Worm (Caenorhabditis elegans) whole organism, L4 larva: ENCODE measurements around the gene F41G3.19.

Experiments used
- F10B5.3 ChIP-seq: sonication (generic microtip); optimal IDR thresholded peaks from 2 replicates; lab custom pipeline; 2016; ENCODE audit warnings: mild to moderate bottlenecking, missing genetic modification characterization, missing compliant biosample characterization
- F26F4.8 ChIP-seq: fragments of 200-800 bp; sonication (Bioruptor generic); conservative IDR thresholded peaks from 2 replicates; pipeline ENCODE4 v1.3.6; 2022; ENCODE audit warnings: missing genetic modification characterization, missing compliant biosample characterization
- F37D6.2 ChIP-seq: sonication (generic microtip); optimal IDR thresholded peaks from 2 replicates; lab custom pipeline; 2016; ENCODE audit warnings: mild to moderate bottlenecking, missing genetic modification characterization, missing compliant biosample characterization
- F49E8.2 ChIP-seq: sonication (generic microtip); optimal IDR thresholded peaks from 2 replicates; lab custom pipeline; 2016; ENCODE audit warnings: missing compliant biosample characterization, mild to moderate bottlenecking, missing genetic modification characterization, borderline replicate concordance
- T20F7.1 ChIP-seq: fragments of 200-800 bp; sonication (Bioruptor generic); optimal IDR thresholded peaks from 2 replicates; lab custom pipeline; 2018; ENCODE audit warnings: mild to moderate bottlenecking, missing genetic modification characterization, missing compliant biosample characterization
- Y105C5A.15 ChIP-seq: fragments of 200-800 bp; sonication (Bioruptor generic); IDR thresholded peaks from 2 replicates; pipeline ENCODE4 v1.3.6; 2022; ENCODE audit warnings: missing genetic modification characterization, missing compliant biosample characterization
- Y5F2A.4 ChIP-seq: fragments of 200-800 bp; sonication (Bioruptor generic); optimal IDR thresholded peaks from 2 replicates; lab custom pipeline; 2018; ENCODE audit warnings: mild to moderate bottlenecking, missing genetic modification characterization, missing compliant biosample characterization
- ZK337.2 ChIP-seq: fragments of 200-800 bp; sonication (Bioruptor generic); IDR thresholded peaks from 2 replicates; pipeline ENCODE4 v1.3.6; 2022; ENCODE audit warnings: missing genetic modification reagents, missing genetic modification characterization, missing compliant biosample characterization
- aly-2 ChIP-seq: sonication (generic microtip); optimal IDR thresholded peaks from 2 replicates; lab custom pipeline; 2018; ENCODE audit warnings: missing biosample characterization, missing genetic modification characterization
- attf-4 ChIP-seq: sonication (generic microtip); optimal IDR thresholded peaks from 3 replicates; lab custom pipeline; 2017; ENCODE audit warnings: missing biosample characterization, missing genetic modification characterization
- ctbp-1 ChIP-seq: fragments of 200-800 bp; sonication (Bioruptor generic); IDR thresholded peaks from 2 replicates; pipeline ENCODE4 v1.3.6; 2022; ENCODE audit warnings: missing genetic modification reagents, missing genetic modification characterization, missing compliant biosample characterization
- daf-12 ChIP-seq: fragments of 150-350 bp; optimal IDR thresholded peaks from 2 replicates; lab custom pipeline; 2014; ENCODE audit warnings: missing biosample characterization, missing genetic modification reagents, missing genetic modification characterization
- daf-19 ChIP-seq: fragments of 200-800 bp; sonication (Bioruptor generic); conservative IDR thresholded peaks from 2 replicates; pipeline ENCODE4 v1.3.6; 2022; ENCODE audit warnings: missing genetic modification characterization, missing compliant biosample characterization
- daf-8 ChIP-seq: fragments of 200-800 bp; sonication (Bioruptor generic); IDR thresholded peaks from 2 replicates; pipeline ENCODE4 v1.3.6; 2022; ENCODE audit warnings: missing genetic modification characterization, missing compliant biosample characterization
- dmd-6 ChIP-seq: fragments of 200-800 bp; sonication (Bioruptor generic); IDR thresholded peaks from 2 replicates; pipeline ENCODE4 v1.3.6; 2022; ENCODE audit warnings: missing genetic modification reagents, missing genetic modification characterization, missing compliant biosample characterization
- dmd-9 ChIP-seq: fragments of 200-800 bp; sonication (Bioruptor generic); IDR thresholded peaks from 2 replicates; pipeline ENCODE4 v1.3.6; 2022; ENCODE audit warnings: missing genetic modification reagents, missing genetic modification characterization, missing compliant biosample characterization
- dpl-1 ChIP-seq: fragments of 150-350 bp; optimal IDR thresholded peaks from 2 replicates; lab custom pipeline; 2014; ENCODE audit warnings: missing biosample characterization, missing genetic modification reagents, missing genetic modification characterization
- dve-1 ChIP-seq: sonication (generic microtip); optimal IDR thresholded peaks from 2 replicates; lab custom pipeline; 2017; ENCODE audit warnings: antibody characterized with exemption, mild to moderate bottlenecking, missing genetic modification characterization, missing compliant biosample characterization; ENCODE audit not compliant: insufficient read depth
- egl-27 ChIP-seq: sonication (generic microtip); optimal IDR thresholded peaks from 3 replicates; lab custom pipeline; 2017; ENCODE audit warnings: missing biosample characterization, missing genetic modification reagents, missing genetic modification characterization
- hmg-1.1 ChIP-seq: fragments of 200-800 bp; sonication (Bioruptor generic); IDR thresholded peaks from 2 replicates; pipeline ENCODE4 v1.3.6; 2022; ENCODE audit warnings: missing genetic modification reagents, missing genetic modification characterization, missing compliant biosample characterization
- jun-1 ChIP-seq: fragments of 150-350 bp; optimal IDR thresholded peaks from 2 replicates; lab custom pipeline; 2014; ENCODE audit warnings: missing biosample characterization, missing genetic modification reagents, missing genetic modification characterization
- lim-7 ChIP-seq: fragments of 200-800 bp; sonication (Bioruptor generic); IDR thresholded peaks from 2 replicates; pipeline ENCODE4 v1.3.6; 2022; ENCODE audit warnings: missing genetic modification characterization, missing compliant biosample characterization
- lin-1 ChIP-seq: fragments of 200-800 bp; sonication (Bioruptor generic); IDR thresholded peaks from 2 replicates; pipeline ENCODE4 v1.3.6; 2022; ENCODE audit warnings: missing genetic modification reagents, missing genetic modification characterization, missing compliant biosample characterization
- lin-29 ChIP-seq: fragments of 200-800 bp; sonication (Bioruptor generic); IDR thresholded peaks from 2 replicates; pipeline ENCODE4 v1.3.6; 2022; ENCODE audit warnings: missing genetic modification reagents, missing genetic modification characterization, missing compliant biosample characterization
- mdt-29 ChIP-seq: fragments of 200-800 bp; sonication (Bioruptor generic); IDR thresholded peaks from 2 replicates; pipeline ENCODE4 v1.3.6; 2022; ENCODE audit warnings: missing genetic modification reagents, missing genetic modification characterization, missing compliant biosample characterization
- mes-2 ChIP-seq: sonication (generic microtip); optimal IDR thresholded peaks from 2 replicates; lab custom pipeline; 2016; ENCODE audit warnings: missing genotype, mild to moderate bottlenecking, missing genetic modification characterization, missing compliant biosample characterization; ENCODE audit not compliant: poor library complexity, severe bottlenecking
- mxl-2 ChIP-seq: fragments of 200-800 bp; sonication (Bioruptor generic); conservative IDR thresholded peaks from 2 replicates; pipeline ENCODE4 v1.3.6; 2022; ENCODE audit warnings: missing genetic modification reagents, missing genetic modification characterization, missing compliant biosample characterization
- mxl-3 ChIP-seq: fragments of 200-800 bp; sonication (Bioruptor generic); optimal IDR thresholded peaks from 2 replicates; lab custom pipeline; 2018; ENCODE audit warnings: mild to moderate bottlenecking, missing genetic modification characterization, missing compliant biosample characterization
- nhr-102 ChIP-seq: sonication (generic microtip); optimal IDR thresholded peaks from 2 replicates; lab custom pipeline; 2016; ENCODE audit warnings: mild to moderate bottlenecking, missing genetic modification characterization, moderate library complexity, missing compliant biosample characterization
- nhr-11 ChIP-seq: fragments of 150-350 bp; optimal IDR thresholded peaks from 2 replicates; lab custom pipeline; 2014; ENCODE audit warnings: missing biosample characterization, missing genetic modification characterization
- nhr-111 ChIP-seq: fragments of 200-800 bp; sonication (Bioruptor generic); optimal IDR thresholded peaks from 2 replicates; lab custom pipeline; 2018; ENCODE audit warnings: mild to moderate bottlenecking, missing genetic modification characterization, missing compliant biosample characterization
- nhr-28 ChIP-seq: fragments of 150-350 bp; optimal IDR thresholded peaks from 2 replicates; lab custom pipeline; 2014; ENCODE audit warnings: missing biosample characterization, missing genetic modification characterization
- nhr-41 ChIP-seq: fragments of 200-800 bp; sonication (Bioruptor generic); IDR thresholded peaks from 2 replicates; pipeline ENCODE4 v1.3.6; 2022; ENCODE audit warnings: missing genetic modification reagents, missing genetic modification characterization, missing compliant biosample characterization
- nhr-48 ChIP-seq: sonication (generic microtip); optimal IDR thresholded peaks from 2 replicates; lab custom pipeline; 2016; ENCODE audit warnings: mild to moderate bottlenecking, missing genetic modification characterization, missing compliant biosample characterization
- nhr-6 ChIP-seq: fragments of 150-350 bp; optimal IDR thresholded peaks from 2 replicates; lab custom pipeline; 2014; ENCODE audit warnings: missing biosample characterization, missing genetic modification characterization
- pha-4 ChIP-seq, 2 experiments: fragments of 150-350 bp in 1 of 2; fragments of 200-800 bp in 1 of 2; sonication (Bioruptor generic) in 1 of 2; IDR thresholded peaks in 1 of 2; optimal IDR thresholded peaks in 1 of 2; 2 replicates each; pipeline versions ENCODE4 v1.3.6 to Lab custom; 2014 to 2022; ENCODE audit warnings: missing genetic modification characterization in 2 of 2, missing genetic modification reagents in 2 of 2, missing biosample characterization in 1 of 2, missing compliant biosample characterization in 1 of 2
- pqm-1 ChIP-seq: sonication (generic microtip); optimal IDR thresholded peaks from 2 replicates; lab custom pipeline; 2017; ENCODE audit warnings: missing biosample characterization, missing genetic modification characterization
- sdz-12 ChIP-seq: fragments of 200-800 bp; sonication (Bioruptor generic); optimal IDR thresholded peaks from 2 replicates; lab custom pipeline; 2018; ENCODE audit warnings: mild to moderate bottlenecking, missing genetic modification characterization, missing compliant biosample characterization
- set-16 ChIP-seq: fragments of 200-800 bp; sonication (Bioruptor generic); IDR thresholded peaks from 2 replicates; pipeline ENCODE4 v1.3.6; 2022; ENCODE audit warnings: missing genetic modification reagents, missing genetic modification characterization, missing compliant biosample characterization
- snpc-4 ChIP-seq: fragments of 150-350 bp; optimal IDR thresholded peaks from 2 replicates; lab custom pipeline; 2014; ENCODE audit warnings: missing biosample characterization, missing genetic modification characterization
- spr-1 ChIP-seq: sonication (generic microtip); optimal IDR thresholded peaks from 2 replicates; lab custom pipeline; 2016; ENCODE audit warnings: mild to moderate bottlenecking, missing genetic modification characterization, missing compliant biosample characterization
- unc-62 ChIP-seq, 3 experiments: fragments of 150-350 bp in 1 of 3; sonication (generic microtip); optimal IDR thresholded peaks in 2 of 3; peaks in 1 of 3; 1 replicate in 1 of 3; 2 replicates in 2 of 3; lab custom pipeline; 2014 to 2017; ENCODE audit warnings: missing biosample characterization in 3 of 3, missing genetic modification characterization in 3 of 3, missing genetic modification reagents in 3 of 3, missing genotype in 1 of 3
- vab-7 ChIP-seq: fragments of 200-800 bp; sonication (Bioruptor generic); IDR thresholded peaks from 2 replicates; pipeline ENCODE4 v1.3.6; 2022; ENCODE audit warnings: missing genetic modification reagents, missing genetic modification characterization, missing compliant biosample characterization
- zfp-2 ChIP-seq: sonication (generic microtip); optimal IDR thresholded peaks from 2 replicates; lab custom pipeline; 2016; ENCODE audit warnings: mild to moderate bottlenecking, missing genetic modification characterization, missing compliant biosample characterization
- zfp-3 ChIP-seq: fragments of 200-800 bp; sonication (Bioruptor generic); conservative IDR thresholded peaks from 2 replicates; pipeline ENCODE4 v1.3.6; 2022; ENCODE audit warnings: missing genetic modification reagents, missing genetic modification characterization, missing compliant biosample characterization
- ztf-7 ChIP-seq: fragments of 150-350 bp; optimal IDR thresholded peaks from 2 replicates; lab custom pipeline; 2014; ENCODE audit warnings: missing biosample characterization, missing genetic modification characterization

The F41G3.19 gene

DNA sequence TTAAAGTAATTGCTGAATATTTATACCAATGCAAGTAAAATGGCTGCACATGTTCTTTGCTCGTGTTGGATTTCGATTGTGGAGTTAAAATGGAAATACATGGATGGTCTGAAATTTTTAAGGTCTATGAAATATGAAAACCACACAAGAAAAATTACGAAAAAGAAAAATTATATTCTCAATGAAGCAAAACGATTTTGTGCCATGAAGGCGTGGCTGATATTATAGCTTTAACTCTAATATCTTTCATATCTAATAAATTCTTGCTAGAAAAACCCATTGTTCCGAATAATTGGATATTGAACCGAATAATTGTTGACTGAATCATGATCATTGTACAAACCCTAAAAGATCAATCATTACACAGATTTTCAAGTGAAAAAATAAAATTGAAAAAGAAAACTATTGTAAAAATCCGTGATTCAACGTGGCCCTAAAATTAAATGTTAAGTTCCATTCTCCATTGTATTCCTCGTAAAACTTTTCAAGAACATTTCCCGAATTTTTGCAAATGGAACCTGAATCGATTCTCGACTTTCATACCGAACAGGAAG lies 2.8 kb upstream of the F41G3.19 start, which contains the start of the genes srx-95 and fis-1:
srx-95 (minus strand) TSS at position 101 of the 554 bp plus-strand sequence.
fis-1 (plus strand) TSS at position 504 of the 554 bp plus-strand sequence.
- TF ChIP-seq ztf-7, result no peak
- TF ChIP-seq nhr-48, result no peak
- TF ChIP-seq nhr-41, result no peak
- no peak for TF ChIP-seq ctbp-1 (GFP tag; lab: Robert Waterston, UW)
- no peak for TF ChIP-seq pha-4 (GFP tag; IDR thresholded peaks at IDR 0.05; lab: Robert Waterston, UW)
- TF ChIP-seq pha-4 (tag; optimal IDR thresholded peaks at IDR 0.05; lab: Kevin White, UChicago), result no peak
- TF ChIP-seq pqm-1 (tag; lab: Kevin White, UChicago), result no peak
- no peak for TF ChIP-seq Y5F2A.4 (GFP tag; lab: Kevin White, UChicago)
- no peak for TF ChIP-seq daf-19
- no peak for TF ChIP-seq mdt-29 (GFP tag; lab: Robert Waterston, UW)
- TF ChIP-seq dve-1 (tag; lab: Kevin White, UChicago), result no peak
- TF ChIP-seq T20F7.1 (GFP tag; lab: Kevin White, UChicago), result no peak
- no peak for TF ChIP-seq dmd-6 (GFP tag; lab: Robert Waterston, UW)
- TF ChIP-seq attf-4 (tag; lab: Kevin White, UChicago), result no peak
- TF ChIP-seq aly-2 (tag; lab: Kevin White, UChicago), result no peak
- TF ChIP-seq zfp-3 (GFP tag; lab: Robert Waterston, UW), result no peak
- no peak for TF ChIP-seq egl-27 (tag; lab: Kevin White, UChicago)
- TF ChIP-seq vab-7 (GFP tag; lab: Robert Waterston, UW), result no peak
- TF ChIP-seq daf-12 (tag; lab: Kevin White, UChicago), result no peak

DNA sequence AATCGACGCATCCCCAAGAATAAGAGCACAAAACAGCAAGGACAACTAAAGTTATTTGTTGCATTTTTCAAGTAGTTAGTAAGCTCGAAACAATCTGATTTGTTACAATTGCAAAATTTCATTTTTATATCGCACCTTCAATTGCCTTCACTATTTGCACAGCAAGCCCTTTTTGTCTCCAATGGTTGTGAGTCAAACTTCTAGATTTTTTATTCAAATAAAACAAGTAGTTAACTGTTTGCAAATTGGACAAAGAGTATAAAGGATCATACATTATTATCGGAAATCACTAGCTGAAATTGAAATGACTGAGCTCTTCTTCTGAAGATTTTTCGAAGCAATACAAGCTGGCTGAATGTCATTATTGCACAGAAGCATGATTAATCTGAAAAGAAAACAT lies 923 bp upstream of the F41G3.19 start, which contains the start of gene F41G3.21:
F41G3.21 (minus strand) TSS at position 101 of the 400 bp plus-strand sequence.
- TF ChIP-seq dpl-1 (GFP tag; lab: Kevin White, UChicago) (no peak), F37D6.2 (tag; lab: Kevin White, UChicago) (no peak), dmd-9 (no peak), F49E8.2 (no peak), nhr-28 (no peak), F10B5.3 (tag; lab: Kevin White, UChicago) (no peak), dmd-6 (GFP tag; lab: Robert Waterston, UW) (no peak), unc-62 (GFP tag; optimal IDR thresholded peaks at IDR 0.05 in 1 of 2; lab: Kevin White, UChicago) (no peak), unc-62 (tag; optimal IDR thresholded peaks at IDR 0.05; lab: Kevin White, UChicago) (no peak), lin-1 (GFP tag; lab: Robert Waterston, UW) (no peak), lin-29 (GFP tag; lab: Robert Waterston, UW) (no peak), F26F4.8 (GFP tag; lab: Robert Waterston, UW) (no peak), nhr-111 (GFP tag; lab: Kevin White, UChicago) (no peak), Y105C5A.15 (GFP tag; lab: Robert Waterston, UW) (no peak)

DNA sequence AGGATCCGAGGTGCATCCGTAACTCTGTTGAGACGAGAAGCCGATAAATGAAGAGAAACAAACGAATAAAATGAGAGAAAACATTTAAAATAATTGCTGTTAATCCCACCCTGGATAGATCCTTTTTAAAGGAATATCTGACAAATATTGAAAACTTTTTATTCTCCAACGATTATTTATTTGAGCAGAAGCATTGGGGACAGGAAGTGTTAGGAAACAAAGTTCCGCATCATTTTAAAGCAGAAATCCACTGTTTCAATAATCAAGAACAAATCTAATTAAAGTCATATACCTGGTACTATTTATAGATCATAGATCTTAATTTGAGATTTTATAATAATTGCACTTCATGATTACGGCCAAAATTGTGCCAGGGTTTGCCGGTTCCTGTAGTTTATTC lies 998 bp downstream of the F41G3.19 start, which contains the start of gene F41G3.20:
F41G3.20 (minus strand) TSS at position 101 of the 400 bp plus-strand sequence.
- TF ChIP-seq ZK337.2, result no peak

DNA sequence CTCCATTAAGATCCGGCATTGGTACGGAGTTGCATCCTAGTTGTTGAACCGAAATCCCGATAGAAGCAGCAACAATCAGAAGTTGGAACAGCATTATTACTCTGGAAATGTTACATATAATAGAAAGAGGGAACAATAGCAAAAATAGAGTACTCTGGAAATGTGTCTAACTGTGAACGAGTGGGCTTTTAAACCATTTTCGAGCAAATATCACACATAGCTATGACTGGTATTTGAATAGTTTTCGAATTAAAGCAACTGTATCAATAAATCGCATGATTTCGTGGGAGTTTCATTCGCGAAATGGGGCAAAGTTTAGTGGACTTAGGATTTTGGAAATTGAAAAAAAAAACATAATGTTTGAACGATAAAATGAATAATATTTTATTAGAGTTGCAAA lies 2.5 kb downstream of the F41G3.19 start, which contains the start of gene F41G3.10:
F41G3.10 (minus strand) TSS at position 101 of the 400 bp plus-strand sequence.
- TF ChIP-seq daf-8 (GFP tag; lab: Robert Waterston, UW) (no peak), snpc-4 (tag; lab: Kevin White, UChicago) (no peak), hmg-1.1 (no peak), nhr-11 (tag; lab: Kevin White, UChicago) (no peak), spr-1 (tag; lab: Kevin White, UChicago) (no peak), F37D6.2 (tag; lab: Kevin White, UChicago) (no peak), zfp-2 (tag; lab: Kevin White, UChicago) (no peak), nhr-41 (no peak), mxl-2 (GFP tag; lab: Robert Waterston, UW) (no peak), set-16 (GFP tag; lab: Robert Waterston, UW) (no peak), nhr-102 (tag; lab: Kevin White, UChicago) (no peak), nhr-6 (tag; lab: Kevin White, UChicago) (no peak), jun-1 (tag; lab: Kevin White, UChicago) (no peak), mxl-3 (GFP tag; lab: Kevin White, UChicago) (no peak), sdz-12 (GFP tag; lab: Kevin White, UChicago) (no peak), mes-2 (tag; lab: Kevin White, UChicago) (no peak), lim-7 (GFP tag; lab: Robert Waterston, UW) (no peak), F10B5.3 (tag; lab: Kevin White, UChicago) (no peak)
